Fruit fly (Drosophila melanogaster) whole organism, prepupa: ENCODE results near the gene mag.

Source experiments
- CG6854 ChIP-seq: fragments of 200-800 bp; sonication (Bioruptor generic); optimal IDR thresholded peaks from 2 replicates; lab custom pipeline; 2017; ENCODE audit warnings: missing biosample characterization, mild to moderate bottlenecking, missing genetic modification characterization
- CG8119 ChIP-seq: fragments of 200-800 bp; sonication (Bioruptor generic); IDR thresholded peaks from 3 replicates; pipeline ENCODE4 v1.3.6; 2022; ENCODE audit warnings: missing biosample characterization, missing genetic modification characterization
- OdsH ChIP-seq: fragments of 200-800 bp; sonication (Bioruptor generic); optimal IDR thresholded peaks from 3 replicates; lab custom pipeline; 2016; ENCODE audit warnings: missing biosample characterization, missing genetic modification characterization

- no peak for TF ChIP-seq CG8119 (GFP tag; lab: Robert Waterston, UW)
- no peak for TF ChIP-seq OdsH
- no peak for TF ChIP-seq CG6854 (GFP tag; lab: Kevin White, UChicago)
Measured at dm6 chr3L:20462391-20462790, 1.9 kb downstream of the mag start.
